Worm (Caenorhabditis elegans) whole organism, late embryonic: ENCODE data around the gene mpk-1.

Experiments
- C08G9.2 ChIP-seq: sonication (generic microtip); optimal IDR thresholded peaks from 2 replicates; lab custom pipeline; 2016; ENCODE audit warnings: mild to moderate bottlenecking, missing genetic modification characterization, moderate library complexity, missing compliant biosample characterization
- C38D4.7 ChIP-seq: fragments of 200-800 bp; sonication (Bioruptor generic); optimal IDR thresholded peaks from 2 replicates; lab custom pipeline; 2018; ENCODE audit warnings: mild to moderate bottlenecking, missing genetic modification characterization, moderate library complexity, missing compliant biosample characterization
- F13H6.1 ChIP-seq: sonication (generic microtip); optimal IDR thresholded peaks from 2 replicates; lab custom pipeline; 2016; ENCODE audit warnings: missing genetic modification characterization, missing compliant biosample characterization
- K09A11.1 ChIP-seq: sonication (generic microtip); optimal IDR thresholded peaks from 2 replicates; lab custom pipeline; 2017; ENCODE audit warnings: antibody characterized with exemption, mild to moderate bottlenecking, missing genetic modification characterization, missing compliant biosample characterization; ENCODE audit not compliant: insufficient read depth
- T23F11.4 ChIP-seq: fragments of 200-800 bp; sonication (Bioruptor generic); optimal IDR thresholded peaks from 2 replicates; lab custom pipeline; 2018; ENCODE audit warnings: mild to moderate bottlenecking, missing genetic modification characterization, missing compliant biosample characterization
- Y22D7AL.16 ChIP-seq: sonication (generic microtip); optimal IDR thresholded peaks from 2 replicates; lab custom pipeline; 2016; ENCODE audit warnings: missing genetic modification characterization, missing compliant biosample characterization
- ama-1 ChIP-seq: fragments of 150-350 bp; optimal IDR thresholded peaks from 2 replicates; lab custom pipeline; 2014
- ceh-14 ChIP-seq: sonication (generic microtip); optimal IDR thresholded peaks from 2 replicates; lab custom pipeline; 2016; ENCODE audit warnings: missing genotype, missing genetic modification characterization, missing compliant biosample characterization
- ceh-31 ChIP-seq: sonication (generic microtip); optimal IDR thresholded peaks from 2 replicates; lab custom pipeline; 2016; ENCODE audit warnings: missing genetic modification characterization, missing compliant biosample characterization
- ceh-45 ChIP-seq: fragments of 200-800 bp; sonication (Bioruptor generic); IDR thresholded peaks from 2 replicates; pipeline ENCODE4 v1.3.6; 2022; ENCODE audit warnings: missing genetic modification reagents, missing genetic modification characterization, missing compliant biosample characterization
- ceh-6 ChIP-seq: fragments of 200-800 bp; sonication (Bioruptor generic); optimal IDR thresholded peaks from 2 replicates; lab custom pipeline; 2018; ENCODE audit warnings: mild to moderate bottlenecking, missing genetic modification characterization, missing compliant biosample characterization
- che-1 ChIP-seq: sonication (generic microtip); optimal IDR thresholded peaks from 2 replicates; lab custom pipeline; 2016; ENCODE audit warnings: mild to moderate bottlenecking, missing genetic modification characterization, missing compliant biosample characterization
- dmd-4 ChIP-seq: sonication (generic microtip); optimal IDR thresholded peaks from 2 replicates; lab custom pipeline; 2016; ENCODE audit warnings: borderline replicate concordance, missing genetic modification characterization, missing compliant biosample characterization
- dve-1 ChIP-seq: sonication (generic microtip); optimal IDR thresholded peaks from 2 replicates; lab custom pipeline; 2017; ENCODE audit warnings: antibody characterized with exemption, mild to moderate bottlenecking, missing genetic modification characterization, missing compliant biosample characterization
- elt-2 ChIP-seq: sonication (generic microtip); optimal IDR thresholded peaks from 2 replicates; lab custom pipeline; 2016; ENCODE audit warnings: missing genetic modification reagents, missing genetic modification characterization, missing compliant biosample characterization
- elt-4 ChIP-seq: sonication (generic microtip); optimal IDR thresholded peaks from 2 replicates; lab custom pipeline; 2016; ENCODE audit warnings: missing genetic modification characterization, missing compliant biosample characterization
- fkh-6 ChIP-seq: sonication (generic microtip); optimal IDR thresholded peaks from 2 replicates; lab custom pipeline; 2016; ENCODE audit warnings: missing genetic modification characterization, missing compliant biosample characterization
- hlh-13 ChIP-seq: fragments of 200-800 bp; sonication (Bioruptor generic); optimal IDR thresholded peaks from 2 replicates; lab custom pipeline; 2018; ENCODE audit warnings: mild to moderate bottlenecking, missing genetic modification characterization, missing compliant biosample characterization
- hlh-15 ChIP-seq: sonication (generic microtip); optimal IDR thresholded peaks from 2 replicates; lab custom pipeline; 2016; ENCODE audit warnings: missing genetic modification characterization, missing compliant biosample characterization
- hlh-30 ChIP-seq: sonication (generic microtip); optimal IDR thresholded peaks from 2 replicates; lab custom pipeline; 2017; ENCODE audit warnings: antibody characterized with exemption, missing genetic modification characterization, missing compliant biosample characterization; ENCODE audit not compliant: insufficient read depth
- hlh-8 ChIP-seq: sonication (generic microtip); optimal IDR thresholded peaks from 2 replicates; lab custom pipeline; 2016; ENCODE audit warnings: missing genotype, missing genetic modification characterization, missing compliant biosample characterization
- lim-6 ChIP-seq: sonication (generic microtip); optimal IDR thresholded peaks from 2 replicates; lab custom pipeline; 2016; ENCODE audit warnings: missing genetic modification characterization, missing compliant biosample characterization
- lin-11 ChIP-seq: fragments of 200-800 bp; sonication (Bioruptor generic); optimal IDR thresholded peaks from 2 replicates; lab custom pipeline; 2018; ENCODE audit warnings: mild to moderate bottlenecking, missing genetic modification characterization, missing compliant biosample characterization
- madf-2 ChIP-seq: sonication (generic microtip); optimal IDR thresholded peaks from 2 replicates; lab custom pipeline; 2017; ENCODE audit warnings: missing genetic modification characterization, missing compliant biosample characterization
- nfya-1 ChIP-seq: sonication (generic microtip); optimal IDR thresholded peaks from 2 replicates; lab custom pipeline; 2017; ENCODE audit warnings: missing genetic modification characterization, mild to moderate bottlenecking, missing compliant biosample characterization, antibody characterized with exemption, moderate library complexity
- nhr-11 ChIP-seq: fragments of 150-350 bp; optimal IDR thresholded peaks from 2 replicates; lab custom pipeline; 2014; ENCODE audit warnings: missing biosample characterization, missing genetic modification characterization
- npax-4 ChIP-seq: sonication (generic microtip); optimal IDR thresholded peaks from 2 replicates; lab custom pipeline; 2016; ENCODE audit warnings: missing genetic modification characterization, missing compliant biosample characterization
- odd-2 ChIP-seq: sonication (generic microtip); optimal IDR thresholded peaks from 2 replicates; lab custom pipeline; 2017; ENCODE audit warnings: antibody characterized with exemption, mild to moderate bottlenecking, missing genetic modification characterization, missing compliant biosample characterization
- ref-2 ChIP-seq: sonication (generic microtip); optimal IDR thresholded peaks from 2 replicates; lab custom pipeline; 2016; ENCODE audit warnings: missing genetic modification characterization, missing compliant biosample characterization
- sox-4 ChIP-seq: sonication (generic microtip); optimal IDR thresholded peaks from 2 replicates; lab custom pipeline; 2017; ENCODE audit warnings: mild to moderate bottlenecking, missing genetic modification characterization, inconsistent platforms, missing compliant biosample characterization
- syd-9 ChIP-seq: sonication (generic microtip); optimal IDR thresholded peaks from 2 replicates; lab custom pipeline; 2016; ENCODE audit warnings: mild to moderate bottlenecking, missing genetic modification characterization, moderate library complexity, missing compliant biosample characterization
- tbx-2 ChIP-seq: sonication (generic microtip); optimal IDR thresholded peaks from 2 replicates; lab custom pipeline; 2016; ENCODE audit warnings: missing genetic modification characterization, missing compliant biosample characterization
- tbx-7 ChIP-seq: sonication (generic microtip); optimal IDR thresholded peaks from 2 replicates; lab custom pipeline; 2016; ENCODE audit warnings: missing genotype, missing genetic modification characterization, missing compliant biosample characterization
- unc-42 ChIP-seq: sonication (generic microtip); optimal IDR thresholded peaks from 2 replicates; lab custom pipeline; 2016; ENCODE audit warnings: missing genotype, missing genetic modification characterization, missing compliant biosample characterization
- unc-86 ChIP-seq: sonication (generic microtip); optimal IDR thresholded peaks from 2 replicates; lab custom pipeline; 2016; ENCODE audit warnings: missing genetic modification characterization, missing compliant biosample characterization
- zip-5 ChIP-seq: sonication (generic microtip); optimal IDR thresholded peaks from 2 replicates; lab custom pipeline; 2016; ENCODE audit warnings: missing genetic modification characterization, missing compliant biosample characterization

The mpk-1 gene

DNA sequence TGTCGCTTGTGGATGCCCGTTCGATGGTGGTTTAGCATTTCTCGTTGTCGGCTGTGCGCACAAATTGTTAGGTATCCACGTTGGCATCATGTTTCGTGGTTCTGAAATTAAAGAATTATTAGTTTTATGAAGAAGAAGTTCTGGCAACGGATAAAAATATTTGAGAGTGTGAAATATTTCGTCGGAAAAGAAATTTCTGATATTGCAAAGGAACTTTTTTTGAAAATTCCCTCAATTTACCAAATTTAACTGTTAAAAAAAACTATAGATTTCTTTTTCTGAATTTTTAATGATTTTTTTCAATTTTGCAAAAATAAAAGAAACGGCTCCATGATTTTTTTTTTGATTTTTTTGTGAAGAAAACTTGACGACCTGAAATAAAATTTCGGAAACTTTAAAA is at the start of gene mpk-1:
TSS of gene mpk-1 (minus strand) at position 101 of the 400 bp plus-strand sequence.
- TF ChIP-seq ama-1 (lab: Kevin White, UChicago): no peak
- TF ChIP-seq syd-9: no peak
- no peak for TF ChIP-seq lin-11 (tag; lab: Kevin White, UChicago)

DNA sequence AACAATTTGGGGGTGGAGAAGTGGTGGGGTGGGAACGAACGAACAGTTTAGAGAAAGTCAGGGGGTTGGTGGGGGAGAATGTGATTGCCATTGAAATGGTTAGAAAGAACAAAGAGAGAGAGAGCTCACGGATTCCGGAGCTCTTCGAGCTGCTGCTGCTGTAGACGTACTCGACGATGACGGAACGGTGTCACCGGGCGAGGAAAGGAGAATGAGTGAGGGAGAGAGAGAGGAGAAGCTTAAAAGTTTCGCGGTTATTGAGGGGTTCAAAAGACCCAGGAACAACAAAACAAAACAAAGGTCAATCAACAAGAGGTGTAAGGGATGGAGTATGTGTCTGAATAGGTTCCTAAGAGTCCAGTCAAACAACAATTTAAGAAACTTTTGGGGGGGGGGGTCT is 48.4 kb upstream of the mpk-1 start:
- TF ChIP-seq che-1 (tag; lab: Kevin White, UChicago): no peak
- TF ChIP-seq lim-6: no peak
- TF ChIP-seq ama-1 (lab: Kevin White, UChicago): peak; percentile 74

DNA sequence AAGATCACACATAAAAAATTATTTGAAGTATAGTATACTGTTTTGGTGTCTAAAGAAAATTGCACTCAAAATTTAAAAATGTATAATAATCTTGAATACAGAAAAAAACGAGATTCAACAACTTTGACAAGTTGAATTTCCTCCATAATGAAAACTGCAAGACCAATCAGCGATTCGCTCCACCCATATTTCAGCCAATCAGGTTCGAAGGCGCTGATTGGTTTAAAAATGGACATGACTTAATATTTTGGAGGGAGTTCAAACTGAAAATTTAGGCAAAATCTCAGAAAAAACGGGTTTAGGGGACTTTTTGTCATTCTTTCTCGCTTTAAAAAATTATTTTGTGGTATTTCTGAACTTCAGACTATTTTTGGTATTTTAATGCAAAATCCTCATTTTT is 47.8 kb upstream of the mpk-1 start:
- TF ChIP-seq nfya-1: peak; percentile 93
- TF ChIP-seq sox-4 (tag; lab: Kevin White, UChicago): no peak
- TF ChIP-seq, all 69 proteins: peak for 1

DNA sequence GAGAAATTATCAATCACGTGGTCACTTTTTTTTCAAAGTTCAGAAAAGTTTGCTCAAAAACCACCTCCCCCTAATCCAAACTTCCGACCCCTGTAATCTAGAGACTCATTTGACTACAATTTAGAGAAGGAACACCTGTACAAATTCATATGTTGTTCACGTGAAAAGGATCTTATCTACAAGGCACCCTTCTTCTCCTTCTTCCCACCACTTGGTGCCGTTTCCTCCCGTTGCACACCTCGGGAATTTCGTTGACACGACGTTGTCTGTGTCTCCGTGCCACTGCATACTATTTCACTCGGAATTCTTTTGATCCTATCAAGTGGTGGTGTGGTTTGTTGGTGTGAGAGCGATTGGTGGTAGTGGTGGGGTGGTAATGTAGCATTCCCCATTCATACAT is 46.6 kb upstream of the mpk-1 start:
- peak; percentile 10 for TF ChIP-seq ref-2 (tag; lab: Kevin White, UChicago)
- no peak for TF ChIP-seq C38D4.7 (GFP tag; lab: Kevin White, UChicago)
- TF ChIP-seq elt-2: peak; percentile 47
- peak; percentile 75 for TF ChIP-seq tbx-2
- peak; percentile 47 for TF ChIP-seq hlh-30
- no peak for TF ChIP-seq unc-86
- TF ChIP-seq, all 69 proteins: peak for 4

DNA sequence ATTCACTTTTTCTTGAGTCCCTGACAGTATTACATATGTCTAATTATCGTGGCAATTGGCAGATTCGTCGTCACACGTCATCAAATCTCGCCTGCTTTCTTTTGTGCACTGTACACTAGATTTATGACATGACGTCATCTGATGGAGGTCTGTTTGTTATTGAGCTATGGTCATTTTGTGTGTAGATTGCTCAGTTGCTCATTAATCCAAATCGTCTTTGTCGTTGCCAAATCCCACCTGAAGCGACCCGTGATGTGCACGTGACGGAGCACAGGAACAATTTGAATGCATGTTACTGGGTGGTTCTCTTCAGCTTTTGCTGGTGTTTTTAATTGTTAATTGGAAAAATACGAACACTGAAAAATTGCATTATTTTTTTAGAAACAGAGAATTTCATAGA is 45.0 kb upstream of the mpk-1 start:
- TF ChIP-seq madf-2 (tag; lab: Kevin White, UChicago): no peak
- no peak for TF ChIP-seq ceh-45 (GFP tag; lab: Robert Waterston, UW)
- peak; percentile 61 for TF ChIP-seq hlh-30

DNA sequence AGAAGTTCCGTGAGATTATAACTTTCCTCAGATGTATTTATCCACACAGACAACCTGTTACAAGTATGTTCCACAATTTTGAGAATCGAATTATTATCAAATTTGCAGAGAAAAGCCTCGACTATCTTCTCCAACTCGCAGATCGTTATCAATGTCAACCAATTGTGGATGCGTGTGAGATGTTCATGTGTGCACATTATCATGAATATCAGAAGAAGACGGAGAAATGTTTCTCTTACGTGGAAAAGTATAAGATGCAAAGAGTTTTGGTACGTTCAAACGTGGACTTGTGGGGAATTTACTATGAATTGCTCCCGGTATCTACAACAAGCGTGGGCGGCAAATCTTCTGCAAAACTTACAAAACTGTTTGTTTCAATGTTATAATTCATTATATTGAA is 43.2 kb upstream of the mpk-1 start:
- no peak for TF ChIP-seq hlh-8
- TF ChIP-seq elt-2: peak; percentile 11
- TF ChIP-seq, all 69 proteins: peak for 1

DNA sequence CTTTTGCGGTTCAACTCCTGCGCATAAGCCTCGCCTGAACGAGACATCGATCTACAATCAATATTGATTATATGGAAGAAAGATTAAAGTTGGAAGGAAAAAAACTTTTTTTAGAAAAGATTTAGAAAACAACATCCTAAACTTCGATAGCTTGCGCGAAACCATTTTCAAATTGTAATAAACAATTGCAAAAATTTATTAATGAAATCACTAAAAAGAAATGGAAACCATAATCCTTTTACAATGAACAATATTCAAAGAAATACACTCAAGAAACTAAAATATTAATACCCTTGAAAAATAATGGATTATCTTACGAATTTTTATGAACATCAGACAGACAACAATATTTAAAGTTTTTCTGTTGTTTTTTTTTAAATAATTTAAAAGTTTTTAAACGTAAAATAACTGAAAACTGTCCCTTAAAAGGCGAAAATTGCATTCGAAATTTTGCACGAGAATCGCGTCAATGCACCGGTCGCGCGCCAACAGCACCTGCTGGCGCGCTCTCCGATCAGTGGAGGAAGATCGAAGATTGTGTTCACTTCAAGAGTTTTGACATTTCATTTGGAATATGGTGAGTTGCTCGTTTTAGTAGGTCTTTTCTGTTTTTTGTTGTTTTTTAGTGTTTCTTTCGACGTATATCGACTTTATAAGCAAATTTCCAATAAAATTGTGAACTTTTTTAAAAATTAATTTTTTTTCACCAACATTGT is 41.5 kb upstream of the mpk-1 start, which contains the start of the genes sftb-1 and R10E4.1:
TSS of gene sftb-1 (minus strand) at position 51 of the 716 bp plus-strand sequence.
TSS of gene R10E4.1 (plus strand) at position 524 of the 716 bp plus-strand sequence.
- TF ChIP-seq ceh-14 (tag; lab: Kevin White, UChicago) (peak; percentile 37), dve-1 (tag; lab: Kevin White, UChicago) (no peak), hlh-13 (GFP tag; lab: Kevin White, UChicago) (no peak), elt-2 (peak; percentile 4), nfya-1 (peak; percentile 55), tbx-2 (peak; percentile 31), ceh-31 (tag; lab: Kevin White, UChicago) (peak; percentile 4), C08G9.2 (tag; lab: Kevin White, UChicago) (no peak)

DNA sequence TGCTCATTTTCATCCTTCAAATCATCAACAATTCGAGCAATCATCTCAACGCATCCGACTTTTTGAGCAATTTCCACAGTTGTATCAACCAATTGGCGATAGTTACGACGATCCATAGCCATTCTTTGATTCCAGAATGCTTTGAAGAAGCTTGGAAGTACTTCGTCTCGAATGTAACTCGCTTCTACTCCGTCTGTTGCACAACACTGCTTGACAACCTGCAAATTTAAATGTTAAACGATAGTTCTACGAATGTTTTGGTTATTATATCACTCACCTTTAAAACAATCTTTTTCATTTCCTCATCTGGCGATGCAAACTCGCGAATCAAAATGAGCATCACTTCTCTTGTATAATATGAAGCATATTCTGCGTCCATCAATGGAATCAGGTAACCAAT is 38.0 kb upstream of the mpk-1 start:
- no peak for TF ChIP-seq T23F11.4 (GFP tag; lab: Kevin White, UChicago)
- no peak for TF ChIP-seq unc-42 (tag; lab: Kevin White, UChicago)
- TF ChIP-seq ceh-14 (tag; lab: Kevin White, UChicago): no peak
- TF ChIP-seq nhr-11 (tag; lab: Kevin White, UChicago): no peak
- TF ChIP-seq syd-9: no peak
- TF ChIP-seq elt-2: no peak
- no peak for TF ChIP-seq sox-4 (tag; lab: Kevin White, UChicago)
- no peak for TF ChIP-seq fkh-6
- TF ChIP-seq npax-4 (tag; lab: Kevin White, UChicago): no peak
- no peak for TF ChIP-seq dmd-4 (tag; lab: Kevin White, UChicago)
- no peak for TF ChIP-seq odd-2 (tag; lab: Kevin White, UChicago)
- TF ChIP-seq ceh-6 (GFP tag; lab: Kevin White, UChicago): no peak
- TF ChIP-seq madf-2 (tag; lab: Kevin White, UChicago): no peak
- no peak for TF ChIP-seq Y22D7AL.16 (tag; lab: Kevin White, UChicago)
- no peak for TF ChIP-seq K09A11.1 (tag; lab: Kevin White, UChicago)
- no peak for TF ChIP-seq hlh-15 (tag; lab: Kevin White, UChicago)
- no peak for TF ChIP-seq elt-4 (tag; lab: Kevin White, UChicago)
- TF ChIP-seq tbx-7 (tag; lab: Kevin White, UChicago): no peak
- no peak for TF ChIP-seq zip-5 (tag; lab: Kevin White, UChicago)
- no peak for TF ChIP-seq F13H6.1 (tag; lab: Kevin White, UChicago)
